Fruit fly (Drosophila melanogaster): ENCODE measurements around the gene CG31370.

CG31370 gene

DNA sequence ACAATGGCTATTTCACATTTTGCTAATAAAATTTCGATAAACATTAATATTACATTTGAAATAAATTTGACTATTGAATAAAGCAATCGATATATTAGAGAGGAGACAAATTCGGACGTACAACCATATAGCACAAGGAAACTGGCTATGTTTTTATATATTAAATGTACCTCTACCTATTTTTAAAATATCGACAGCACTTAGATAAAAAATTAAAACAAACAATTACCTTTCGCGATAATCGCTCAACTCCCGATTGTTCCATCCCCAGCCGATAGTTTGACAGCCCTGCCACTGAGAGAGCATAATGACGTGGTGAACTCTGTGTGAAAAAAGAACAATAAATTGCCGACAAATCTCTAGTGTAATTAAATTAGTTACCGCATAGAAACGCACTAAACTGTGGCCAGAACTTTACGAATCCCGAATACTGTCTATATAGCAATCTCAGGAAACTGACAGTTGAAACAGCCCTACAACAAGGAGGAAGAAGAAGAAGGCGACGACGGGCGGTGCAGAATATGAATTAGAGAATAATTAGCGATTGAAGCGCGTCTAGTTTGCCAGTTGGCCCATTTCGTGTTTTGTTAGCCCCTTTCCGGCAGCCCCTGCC, 43.5 kb upstream of the CG31370 start, which contains the start of gene CG11857 (continued):
- TF ChIP-seq Adf1 (GFP tag; IDR thresholded peaks at IDR 0.05) (peak; percentile 89), sob (GFP tag; IDR thresholded peaks at IDR 0.05) (peak; percentile 100), Rfx (GFP tag; IDR thresholded peaks at IDR 0.05) (peak; percentile 99), CG17912 (GFP tag; optimal IDR thresholded peaks at IDR 0.05) (peak; percentile 90), Ptx1 (GFP tag; IDR thresholded peaks at IDR 0.05) (peak; percentile 99), CG8359 (GFP tag; optimal IDR thresholded peaks at IDR 0.05; ENCODE audit: borderline replicate concordance) (peak; percentile 87), fd102C (GFP tag; optimal IDR thresholded peaks at IDR 0.05) (peak; percentile 79), abd-A (tag; optimal IDR thresholded peaks at IDR 0.05) (no peak), CG14667 (GFP tag; IDR thresholded peaks at IDR 0.05) (peak; percentile 99), CG3163 (GFP tag; optimal IDR thresholded peaks at IDR 0.05) (peak; percentile 87), CG11723 (GFP tag; optimal IDR thresholded peaks at IDR 0.05) (peak; percentile 94), vnd (GFP tag; IDR thresholded peaks at IDR 0.05; ENCODE audit: partially characterized antibody) (peak; percentile 100), bsh (GFP tag; optimal IDR thresholded peaks at IDR 0.05) (peak; percentile 69 to 98), ewg (GFP tag; optimal IDR thresholded peaks at IDR 0.05) (peak; percentile 92), CG31441 (GFP tag; IDR thresholded peaks at IDR 0.05) (peak; percentile 96), Stat92E (GFP tag; optimal IDR thresholded peaks at IDR 0.05) (peak in 1 of 3 experiments; percentile 91), CG9437 (GFP tag; optimal IDR thresholded peaks at IDR 0.05) (peak; percentile 88), CG3407 (GFP tag; optimal IDR thresholded peaks at IDR 0.05) (peak; percentile 94), Side (GFP tag; optimal IDR thresholded peaks at IDR 0.05) (peak; percentile 95), bcd (GFP tag; optimal IDR thresholded peaks at IDR 0.05) (peak; percentile 97), CG31224 (GFP tag; IDR thresholded peaks at IDR 0.05) (peak; percentile 97), ham (GFP tag; IDR thresholded peaks at IDR 0.05) (peak; percentile 96), CG7786 (GFP tag; optimal IDR thresholded peaks at IDR 0.05) (peak; percentile 98), odd (GFP tag; optimal IDR thresholded peaks at IDR 0.05) (peak; percentile 89), z (GFP tag; IDR thresholded peaks at IDR 0.05) (peak; percentile 70; the same call in 2 of the 3 replicates), CG10366 (GFP tag; IDR thresholded peaks at IDR 0.05) (peak; percentile 99), Dek (tag; optimal IDR thresholded peaks at IDR 0.05) (peak; percentile 98), CG18011 (GFP tag; optimal IDR thresholded peaks at IDR 0.05) (peak; percentile 90), Dfd (GFP tag; optimal IDR thresholded peaks at IDR 0.05) (peak in 1 of 2 experiments; percentile 82), pita (GFP tag; optimal IDR thresholded peaks at IDR 0.05) (no peak), Awh (GFP tag; IDR thresholded peaks at IDR 0.05) (peak; percentile 97), grau (tag; optimal IDR thresholded peaks at IDR 0.05) (peak; percentile 97), mam (GFP tag; optimal IDR thresholded peaks at IDR 0.05) (peak; percentile 99), eve (GFP tag; optimal IDR thresholded peaks at IDR 0.05) (peak in 1 of 2 experiments; percentile 54), dan (GFP tag; IDR thresholded peaks at IDR 0.05) (peak; percentile 97), insv (GFP tag; optimal IDR thresholded peaks at IDR 0.05) (peak in 1 of 2 experiments; percentile 77), CG4617 (GFP tag; optimal IDR thresholded peaks at IDR 0.05; ENCODE audit: borderline replicate concordance) (peak; percentile 99), CG6683 (GFP tag; optimal IDR thresholded peaks at IDR 0.05) (peak; percentile 87), tll (GFP tag; optimal IDR thresholded peaks at IDR 0.05) (peak; percentile 45 to 68), Hand (GFP tag; optimal IDR thresholded peaks at IDR 0.05) (peak; percentile 86), CG5953 (GFP tag; IDR thresholded peaks at IDR 0.05) (peak; percentile 96), hkb (optimal IDR thresholded peaks at IDR 0.05) (no peak), hkb (GFP tag; IDR thresholded peaks at IDR 0.05) (peak; percentile 98), CG11695 (GFP tag; IDR thresholded peaks at IDR 0.05) (peak; percentile 96), CG6765 (GFP tag; optimal IDR thresholded peaks at IDR 0.05) (peak; percentile 87), onecut (GFP tag; IDR thresholded peaks at IDR 0.05) (peak; percentile 93), run (tag; optimal IDR thresholded peaks at IDR 0.05) (peak; percentile 80), Dref (GFP tag; IDR thresholded peaks at IDR 0.05) (peak; percentile 81), CG13624 (GFP tag; optimal IDR thresholded peaks at IDR 0.05) (peak; percentile 99)

Measured in whole organism, embryonic.